Fruit fly (Drosophila melanogaster): ENCODE data around the gene Apc2.

Gene Apc2

DNA sequence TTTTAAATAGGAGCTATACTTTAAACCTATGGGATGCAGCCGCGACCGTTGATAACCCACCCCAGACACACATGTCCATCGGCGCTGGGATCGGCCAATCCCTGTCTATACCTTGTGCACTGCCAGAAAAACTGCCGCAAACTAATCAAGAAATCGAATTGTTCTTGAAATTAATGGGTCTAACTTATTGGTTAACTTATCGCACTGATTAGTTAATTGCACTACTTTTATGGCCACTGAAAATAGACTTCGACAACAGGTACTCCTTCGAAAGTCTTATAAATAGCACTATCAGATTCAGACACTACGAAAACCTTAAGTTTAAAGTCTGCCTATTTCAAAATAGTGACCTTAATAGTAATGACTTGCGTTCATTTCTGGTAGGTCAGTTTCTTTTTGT, 47.6 kb upstream of the Apc2 start, which contains the start of gene CG13607 (continued):
- no peak for TF ChIP-seq Kr (GFP tag; optimal IDR thresholded peaks at IDR 0.05)
- no peak for TF ChIP-seq sqz (GFP tag; optimal IDR thresholded peaks at IDR 0.05)
- no peak for TF ChIP-seq CG2678 (tag; optimal IDR thresholded peaks at IDR 0.05)
- TF ChIP-seq Med (GFP tag) = peak; percentile 20
- no peak for TF ChIP-seq gsb (GFP tag; IDR thresholded peaks at IDR 0.05)
- TF ChIP-seq BEAF-32 (GFP tag; optimal IDR thresholded peaks at IDR 0.05) = no peak
- no peak for TF ChIP-seq sens (GFP tag)
- TF ChIP-seq CG1603 (tag; optimal IDR thresholded peaks at IDR 0.05) = no peak
- TF ChIP-seq slou (GFP tag; optimal IDR thresholded peaks at IDR 0.05) = no peak
- TF ChIP-seq CG17829 (tag; optimal IDR thresholded peaks at IDR 0.05) = no peak
- TF ChIP-seq CG14050 (GFP tag; IDR thresholded peaks at IDR 0.05) = no peak
- no peak for TF ChIP-seq CG13296 (GFP tag; optimal IDR thresholded peaks at IDR 0.05)
- TF ChIP-seq CG7786 (GFP tag; optimal IDR thresholded peaks at IDR 0.05) = no peak

DNA sequence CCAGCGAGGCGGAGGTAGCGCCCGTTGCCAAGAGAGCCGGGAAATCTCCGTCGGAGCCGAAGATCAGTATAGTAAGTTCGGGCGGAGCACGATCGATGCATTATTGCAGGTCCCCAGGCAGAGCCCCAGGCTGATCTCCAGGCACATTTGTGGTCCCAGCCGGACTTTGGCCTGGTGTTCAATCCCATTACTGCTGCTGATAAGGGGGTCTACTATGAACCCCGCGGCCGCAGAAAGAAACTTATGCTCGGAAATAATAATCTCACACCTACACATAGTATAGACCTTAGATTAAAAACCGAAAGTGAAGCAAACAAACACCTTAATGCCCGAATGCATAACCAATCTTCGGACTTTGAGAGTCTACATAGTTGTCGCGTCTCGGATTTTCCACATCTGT, 46.8 kb upstream of the Apc2 start:
- peak; percentile 42; the same call in 1 of the 2 replicates for TF ChIP-seq Drgx (GFP tag; IDR thresholded peaks at IDR 0.05)
- TF ChIP-seq nom (GFP tag; optimal IDR thresholded peaks at IDR 0.05) = peak; percentile 88
- TF ChIP-seq Deaf1 (tag; optimal IDR thresholded peaks at IDR 0.05) = peak; percentile 71
- no peak for TF ChIP-seq CG10979 (tag; optimal IDR thresholded peaks at IDR 0.05)
- no peak for TF ChIP-seq CG11398 (GFP tag; optimal IDR thresholded peaks at IDR 0.05)
- TF ChIP-seq CG11504 (tag; optimal IDR thresholded peaks at IDR 0.05) = no peak
- TF ChIP-seq sug (tag; optimal IDR thresholded peaks at IDR 0.05) = peak; percentile 71
- peak; percentile 62 for TF ChIP-seq CG34376 (GFP tag; optimal IDR thresholded peaks at IDR 0.05)
- peak; percentile 74; the same call in 1 of the 4 replicates for TF ChIP-seq chinmo (GFP tag; IDR thresholded peaks at IDR 0.05; ENCODE audit: partially characterized antibody)
- TF ChIP-seq exex (tag; optimal IDR thresholded peaks at IDR 0.05) = peak; percentile 21
- peak in 1 of 2 experiments; percentile 48 for TF ChIP-seq Pdp1 (GFP tag; optimal IDR thresholded peaks at IDR 0.05)
- TF ChIP-seq Dll (GFP tag; IDR thresholded peaks at IDR 0.05; ENCODE audit: partially characterized antibody) = no peak

DNA sequence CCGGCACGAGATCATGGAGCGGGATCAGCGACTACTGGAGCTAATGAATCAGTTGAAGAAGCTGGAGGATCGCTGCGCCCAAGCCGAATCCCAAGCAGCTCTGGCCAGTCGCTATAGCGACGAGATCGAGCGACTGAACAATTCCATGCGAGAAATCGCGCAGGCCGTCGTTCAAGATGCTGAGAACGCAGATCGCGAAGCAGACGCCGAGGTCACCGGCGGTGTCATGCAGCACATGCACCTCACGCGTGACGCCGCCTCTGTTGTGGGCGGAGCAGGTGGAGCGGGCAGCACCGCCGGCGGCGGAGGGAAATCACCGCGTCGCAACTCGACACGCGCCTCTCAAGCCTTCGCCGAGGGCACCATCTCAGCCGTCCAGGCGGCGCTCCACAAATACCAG, 42.1 kb upstream of the Apc2 start:
- TF ChIP-seq CG13894 (tag; optimal IDR thresholded peaks at IDR 0.05) (no peak), Hand (GFP tag; optimal IDR thresholded peaks at IDR 0.05) (no peak), otp (GFP tag; IDR thresholded peaks at IDR 0.05) (no peak), rib (GFP tag; IDR thresholded peaks at IDR 0.05) (no peak), Dip2 (GFP tag; IDR thresholded peaks at IDR 0.05) (0 out of 2 replicates have a peak, but pooled peaks have one; percentile 5), CG17361 (GFP tag; IDR thresholded peaks at IDR 0.05) (no peak), cg (GFP tag; optimal IDR thresholded peaks at IDR 0.05) (no peak), CG1647 (GFP tag; optimal IDR thresholded peaks at IDR 0.05) (no peak), CG31441 (GFP tag; IDR thresholded peaks at IDR 0.05) (no peak), her (GFP tag; optimal IDR thresholded peaks at IDR 0.05) (no peak), CG4404 (GFP tag; IDR thresholded peaks at IDR 0.05) (0 out of 2 replicates have a peak, but pooled peaks have one; percentile 11), CG32532 (GFP tag; IDR thresholded peaks at IDR 0.05) (no peak), ash1 (GFP tag; optimal IDR thresholded peaks at IDR 0.05) (no peak), Fer1 (GFP tag; optimal IDR thresholded peaks at IDR 0.05) (no peak), pho (GFP tag; optimal IDR thresholded peaks at IDR 0.05) (no peak), CG12391 (tag; optimal IDR thresholded peaks at IDR 0.05) (no peak), Pdp1 (GFP tag; optimal IDR thresholded peaks at IDR 0.05) (no peak), CG11456 (GFP tag; IDR thresholded peaks at IDR 0.05) (0 out of 3 replicates have a peak, but pooled peaks have one; percentile 15), CG33557 (GFP tag; optimal IDR thresholded peaks at IDR 0.05) (no peak), shn (GFP tag; optimal IDR thresholded peaks at IDR 0.05) (no peak), abd-A (tag; optimal IDR thresholded peaks at IDR 0.05) (no peak), CG10979 (tag; optimal IDR thresholded peaks at IDR 0.05) (no peak), lmd (GFP tag; IDR thresholded peaks at IDR 0.05) (no peak), Stat92E (GFP tag; optimal IDR thresholded peaks at IDR 0.05) (no peak), CG10431 (GFP tag; optimal IDR thresholded peaks at IDR 0.05) (no peak), peb (GFP tag; IDR thresholded peaks at IDR 0.05) (no peak)

Measured in whole organism, embryonic.